Fruit fly (Drosophila melanogaster): ENCODE measurements around the gene TfIIEalpha.

TfIIEalpha gene

dm6 chr3L:11692853-11693252, 11.0 kb downstream of the TfIIEalpha start:
- no peak for TF ChIP-seq brk (GFP tag; optimal IDR thresholded peaks at IDR 0.05)
- TF ChIP-seq Abd-B (GFP tag; optimal IDR thresholded peaks at IDR 0.05), result no peak
- no peak for TF ChIP-seq fru (GFP tag; optimal IDR thresholded peaks at IDR 0.05)
- TF ChIP-seq Jra (GFP tag; optimal IDR thresholded peaks at IDR 0.05), result no peak

dm6 chr3L:11695063-11695462, 13.2 kb downstream of the TfIIEalpha start:
- TF ChIP-seq dsf (GFP tag; optimal IDR thresholded peaks at IDR 0.05; ENCODE audit: borderline replicate concordance) (no peak), Myc (optimal IDR thresholded peaks at IDR 0.05) (no peak), CG32264 (GFP tag; optimal IDR thresholded peaks at IDR 0.05) (no peak), CG9705 (GFP tag; optimal IDR thresholded peaks at IDR 0.05) (no peak), sv (GFP tag; optimal IDR thresholded peaks at IDR 0.05) (no peak), Hr78 (GFP tag; optimal IDR thresholded peaks at IDR 0.05) (no peak), woc (GFP tag; optimal IDR thresholded peaks at IDR 0.05) (no peak), rgr (GFP tag; optimal IDR thresholded peaks at IDR 0.05) (no peak), psq (GFP tag; optimal IDR thresholded peaks at IDR 0.05) (no peak), N (GFP tag; optimal IDR thresholded peaks at IDR 0.05) (no peak), Hr83 (GFP tag; optimal IDR thresholded peaks at IDR 0.05; ENCODE audit: poor library complexity, severe bottlenecking) (no peak), GATAd (GFP tag; optimal IDR thresholded peaks at IDR 0.05) (no peak), CrebA (GFP tag; optimal IDR thresholded peaks at IDR 0.05; ENCODE audit: borderline replicate concordance) (no peak), Abd-B (GFP tag; optimal IDR thresholded peaks at IDR 0.05) (no peak), br (GFP tag; optimal IDR thresholded peaks at IDR 0.05) (no peak), Sp1 (GFP tag; optimal IDR thresholded peaks at IDR 0.05) (no peak)

dm6 chr3L:11695827-11696226, 14.0 kb downstream of the TfIIEalpha start:
- TF ChIP-seq Vsx2 (GFP tag; optimal IDR thresholded peaks at IDR 0.05; ENCODE audit: partially characterized antibody), result peak; percentile 77
- TF ChIP-seq Dif (GFP tag; optimal IDR thresholded peaks at IDR 0.05; ENCODE audit: partially characterized antibody), result no peak
- TF ChIP-seq Jra (GFP tag; optimal IDR thresholded peaks at IDR 0.05), result no peak
- no peak for TF ChIP-seq dsf (GFP tag; optimal IDR thresholded peaks at IDR 0.05; ENCODE audit: borderline replicate concordance)
- TF ChIP-seq Myc (optimal IDR thresholded peaks at IDR 0.05), result no peak
- no peak for TF ChIP-seq pan (optimal IDR thresholded peaks at IDR 0.05)
- TF ChIP-seq Mio (GFP tag; optimal IDR thresholded peaks at IDR 0.05), result no peak
- TF ChIP-seq Rel (GFP tag; optimal IDR thresholded peaks at IDR 0.05), result no peak
- TF ChIP-seq Rel (tag; optimal IDR thresholded peaks at IDR 0.05), result peak; percentile 88
- TF ChIP-seq OdsH (GFP tag; optimal IDR thresholded peaks at IDR 0.05), result no peak

- TF ChIP-seq GATAd (GFP tag; optimal IDR thresholded peaks at IDR 0.05) (no peak), fru (GFP tag; optimal IDR thresholded peaks at IDR 0.05) (peak; percentile 90), Vsx2 (GFP tag; optimal IDR thresholded peaks at IDR 0.05; ENCODE audit: partially characterized antibody) (no peak), CG9705 (GFP tag; optimal IDR thresholded peaks at IDR 0.05) (no peak), Sp1 (GFP tag; optimal IDR thresholded peaks at IDR 0.05) (peak; percentile 81), usp (GFP tag; optimal IDR thresholded peaks at IDR 0.05) (no peak), Abd-B (GFP tag; optimal IDR thresholded peaks at IDR 0.05) (no peak), dmrt93B (GFP tag; optimal IDR thresholded peaks at IDR 0.05) (peak; percentile 82), brk (GFP tag; optimal IDR thresholded peaks at IDR 0.05) (peak; percentile 61), sage (GFP tag; optimal IDR thresholded peaks at IDR 0.05) (peak; percentile 7), rgr (GFP tag; optimal IDR thresholded peaks at IDR 0.05) (peak; percentile 91), Rel (GFP tag; optimal IDR thresholded peaks at IDR 0.05) (peak; percentile 58), Rel (tag; optimal IDR thresholded peaks at IDR 0.05) (peak; percentile 39), sv (GFP tag; optimal IDR thresholded peaks at IDR 0.05) (peak; percentile 62), dsf (GFP tag; optimal IDR thresholded peaks at IDR 0.05; ENCODE audit: borderline replicate concordance) (no peak), woc (GFP tag; optimal IDR thresholded peaks at IDR 0.05) (peak; percentile 74), HLH106 (tag; optimal IDR thresholded peaks at IDR 0.05) (peak; percentile 76), psq (GFP tag; optimal IDR thresholded peaks at IDR 0.05) (peak; percentile 77), h (GFP tag; optimal IDR thresholded peaks at IDR 0.05) (peak; percentile 88), lola (GFP tag; optimal IDR thresholded peaks at IDR 0.05) (no peak), tai (GFP tag; optimal IDR thresholded peaks at IDR 0.05) (no peak), Myc (optimal IDR thresholded peaks at IDR 0.05) (peak; percentile 42), foxo (GFP tag; optimal IDR thresholded peaks at IDR 0.05) (peak in 1 of 2 experiments; percentile 91), ey (GFP tag; optimal IDR thresholded peaks at IDR 0.05) (peak; percentile 88), CrebA (GFP tag; optimal IDR thresholded peaks at IDR 0.05; ENCODE audit: borderline replicate concordance) (no peak), Hr83 (GFP tag; optimal IDR thresholded peaks at IDR 0.05; ENCODE audit: poor library complexity, severe bottlenecking) (peak; percentile 62), jim (GFP tag; optimal IDR thresholded peaks at IDR 0.05) (no peak), dl (GFP tag; optimal IDR thresholded peaks at IDR 0.05; ENCODE audit: insufficient read depth in 1 of 2, partially characterized antibody in 2 of 2) (no peak), Hr78 (GFP tag; optimal IDR thresholded peaks at IDR 0.05) (no peak), br (GFP tag; optimal IDR thresholded peaks at IDR 0.05) (peak; percentile 90), OdsH (GFP tag; optimal IDR thresholded peaks at IDR 0.05) (peak; percentile 84), Dif (GFP tag; optimal IDR thresholded peaks at IDR 0.05; ENCODE audit: partially characterized antibody) (no peak), Dfd (GFP tag; optimal IDR thresholded peaks at IDR 0.05) (no peak), Jra (GFP tag; optimal IDR thresholded peaks at IDR 0.05) (peak; percentile 69), Mio (GFP tag; optimal IDR thresholded peaks at IDR 0.05) (no peak), pan (optimal IDR thresholded peaks at IDR 0.05) (no peak), N (GFP tag; optimal IDR thresholded peaks at IDR 0.05) (no peak)
Observed at dm6 chr3L:11696294-11697116, 14.7 kb downstream of the TfIIEalpha start, which contains the start of gene Dph1. Dph1 (minus strand) TSS chr3L:11696963.
